Worm (Caenorhabditis elegans): ENCODE results near the gene lin-3.

lin-3 gene

DNA sequence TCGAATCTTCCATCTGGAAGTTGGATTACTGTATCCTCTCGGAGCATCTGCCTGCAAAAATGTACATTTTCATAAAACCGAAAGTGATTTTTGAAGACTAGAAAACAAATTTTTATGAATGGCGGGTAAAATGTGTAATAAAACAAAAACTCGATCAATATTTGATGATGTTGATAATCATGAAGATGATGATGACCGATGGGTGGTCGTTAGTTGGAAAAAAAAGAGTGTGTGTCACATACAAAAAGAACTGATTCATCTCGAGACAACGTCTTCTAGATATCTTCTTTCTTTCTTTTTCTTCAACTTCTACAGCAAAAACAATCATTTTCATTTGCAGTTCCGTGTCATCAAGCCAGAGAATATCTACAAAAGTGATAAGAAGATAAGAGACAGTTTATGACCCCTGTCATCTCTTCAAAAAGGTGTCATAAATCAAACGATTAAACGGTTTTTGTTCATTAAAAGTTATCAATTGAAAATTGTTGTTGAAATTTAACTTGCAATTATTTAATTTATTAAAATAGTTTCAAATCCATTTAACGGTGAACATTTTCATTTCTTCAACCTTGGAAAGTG lies 38.5 kb downstream of the lin-3 start, which contains the start of gene bcc-1:
Gene bcc-1 (minus strand): TSS at position 51 of the 579 bp plus-strand sequence.
- no peak for TF ChIP-seq nhr-232 (tag; optimal IDR thresholded peaks at IDR 0.05)
- no peak for TF ChIP-seq ceh-18 (tag; optimal IDR thresholded peaks at IDR 0.05)
- no peak for TF ChIP-seq unc-86 (tag; optimal IDR thresholded peaks at IDR 0.05)
- TF ChIP-seq ztf-16 (tag; optimal IDR thresholded peaks at IDR 0.05), result no peak
- no peak for TF ChIP-seq syd-9 (tag; optimal IDR thresholded peaks at IDR 0.05)
- TF ChIP-seq unc-55 (GFP tag; optimal IDR thresholded peaks at IDR 0.05), result no peak
- TF ChIP-seq sox-4 (tag; optimal IDR thresholded peaks at IDR 0.05), result no peak
- no peak for TF ChIP-seq Y22D7AL.16 (tag; optimal IDR thresholded peaks at IDR 0.05)
- TF ChIP-seq hlh-8 (tag; optimal IDR thresholded peaks at IDR 0.05), result no peak
- TF ChIP-seq madf-2 (tag; optimal IDR thresholded peaks at IDR 0.05), result no peak
- no peak for TF ChIP-seq fkh-6 (tag; optimal IDR thresholded peaks at IDR 0.05)
- TF ChIP-seq che-1 (tag; optimal IDR thresholded peaks at IDR 0.05), result no peak
- TF ChIP-seq pqm-1 (tag; optimal IDR thresholded peaks at IDR 0.05), result no peak
- TF ChIP-seq hlh-30 (tag; optimal IDR thresholded peaks at IDR 0.05; ENCODE audit: insufficient read depth), result no peak
- no peak for TF ChIP-seq lim-6 (tag; optimal IDR thresholded peaks at IDR 0.05)

DNA sequence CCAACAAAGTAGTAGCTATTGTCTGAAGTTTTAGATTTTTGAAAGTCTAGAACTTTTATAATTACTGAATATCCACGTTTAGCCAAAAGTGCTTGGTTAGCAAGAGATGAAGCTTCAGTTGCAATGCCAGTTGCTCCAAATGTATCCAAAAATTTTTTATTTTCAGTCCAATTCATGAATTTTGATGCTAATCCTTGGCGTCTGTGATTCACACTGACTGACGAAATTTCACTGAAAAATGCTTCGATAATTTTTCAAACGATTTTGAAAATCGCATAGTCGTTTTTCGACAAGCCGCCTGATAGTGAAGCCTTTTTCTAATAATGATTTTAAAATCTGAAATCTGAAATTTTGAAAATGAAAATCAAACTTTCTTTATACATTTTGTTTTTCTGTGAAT lies 39.9 kb downstream of the lin-3 start:
- TF ChIP-seq fkh-6 (tag; optimal IDR thresholded peaks at IDR 0.05) (no peak), ceh-2 (tag; optimal IDR thresholded peaks at IDR 0.05) (no peak), ceh-45 (GFP tag; IDR thresholded peaks at IDR 0.05) (no peak), dve-1 (tag; optimal IDR thresholded peaks at IDR 0.05) (no peak), Y22D7AL.16 (tag; optimal IDR thresholded peaks at IDR 0.05) (no peak), ref-2 (tag; optimal IDR thresholded peaks at IDR 0.05) (no peak), fkh-10 (GFP tag; optimal IDR thresholded peaks at IDR 0.05) (no peak), ama-1 (optimal IDR thresholded peaks at IDR 0.05) (no peak), nhr-11 (tag; optimal IDR thresholded peaks at IDR 0.05) (no peak), unc-55 (GFP tag; optimal IDR thresholded peaks at IDR 0.05) (no peak), nfya-1 (tag; optimal IDR thresholded peaks at IDR 0.05) (no peak), elt-2 (tag; optimal IDR thresholded peaks at IDR 0.05) (no peak), tbx-2 (tag; optimal IDR thresholded peaks at IDR 0.05) (no peak), npax-4 (tag; optimal IDR thresholded peaks at IDR 0.05) (no peak)

DNA sequence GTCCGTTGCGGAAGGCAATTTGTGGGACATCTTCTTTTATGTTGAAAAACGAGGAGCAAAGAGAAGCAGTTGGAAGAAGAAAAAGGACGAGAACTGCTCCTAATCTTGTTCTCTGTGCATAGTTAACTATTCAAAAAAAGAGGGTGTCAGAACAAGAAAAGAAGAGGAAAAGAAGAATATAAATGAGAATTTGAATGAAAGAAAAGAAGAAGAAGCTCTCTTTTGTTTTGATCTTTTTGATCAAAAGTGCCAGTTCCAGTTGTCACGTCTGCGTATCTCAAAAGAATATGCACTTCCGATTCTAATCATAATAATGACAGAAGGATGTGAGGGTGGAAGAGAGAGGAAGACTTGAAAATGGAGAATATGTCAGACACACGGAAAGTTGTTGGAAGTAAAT lies 40.9 kb downstream of the lin-3 start, which contains the start of gene M7.8:
Gene M7.8 (minus strand): TSS at position 112 of the 400 bp plus-strand sequence.
- no peak for TF ChIP-seq pax-1 (tag; optimal IDR thresholded peaks at IDR 0.05)
- peak; percentile 32 for TF ChIP-seq unc-55 (GFP tag; optimal IDR thresholded peaks at IDR 0.05)
- TF ChIP-seq unc-42 (tag; optimal IDR thresholded peaks at IDR 0.05), result peak; percentile 41

DNA sequence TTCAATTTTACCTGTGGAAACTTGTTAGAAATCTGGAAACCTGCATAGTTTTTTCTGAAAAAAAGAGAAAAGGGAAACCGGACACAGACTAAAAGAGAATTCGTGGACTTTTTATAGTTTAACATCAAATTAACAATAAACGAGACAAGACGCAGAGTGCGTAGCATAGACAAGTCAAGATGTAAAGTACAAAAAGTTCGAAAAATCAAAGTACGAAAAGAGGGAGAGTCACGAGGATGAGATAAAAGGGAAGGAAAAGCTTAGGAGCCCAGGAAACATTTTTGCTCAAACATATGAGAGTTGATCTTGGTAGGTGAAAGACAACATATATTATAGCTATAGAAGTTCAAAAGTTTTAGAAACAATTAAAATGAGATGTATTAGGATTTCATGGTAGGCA lies 43.7 kb downstream of the lin-3 start, which contains the start of gene M7.12:
Gene M7.12 (minus strand): TSS at position 188 of the 400 bp plus-strand sequence.
- no peak for TF ChIP-seq pax-1 (tag; optimal IDR thresholded peaks at IDR 0.05)
- TF ChIP-seq ceh-2 (tag; optimal IDR thresholded peaks at IDR 0.05), result no peak
- no peak for TF ChIP-seq Y22D7AL.16 (tag; optimal IDR thresholded peaks at IDR 0.05)
- no peak for TF ChIP-seq T23F11.4 (GFP tag; optimal IDR thresholded peaks at IDR 0.05)
- TF ChIP-seq fkh-6 (tag; optimal IDR thresholded peaks at IDR 0.05), result no peak
- no peak for TF ChIP-seq ceh-18 (tag; optimal IDR thresholded peaks at IDR 0.05)
- no peak for TF ChIP-seq hlh-13 (GFP tag; optimal IDR thresholded peaks at IDR 0.05)
- TF ChIP-seq elt-4 (tag; optimal IDR thresholded peaks at IDR 0.05), result no peak
- TF ChIP-seq fax-1 (tag; optimal IDR thresholded peaks at IDR 0.05), result no peak
- TF ChIP-seq mec-3 (tag; optimal IDR thresholded peaks at IDR 0.05; ENCODE audit: borderline replicate concordance), result no peak
- no peak for TF ChIP-seq ceh-34 (tag; optimal IDR thresholded peaks at IDR 0.05)
- no peak for TF ChIP-seq fkh-10 (GFP tag; optimal IDR thresholded peaks at IDR 0.05)
- no peak for TF ChIP-seq npax-4 (tag; optimal IDR thresholded peaks at IDR 0.05)
- TF ChIP-seq unc-42 (tag; optimal IDR thresholded peaks at IDR 0.05), result no peak
- no peak for TF ChIP-seq nhr-232 (tag; optimal IDR thresholded peaks at IDR 0.05)
- TF ChIP-seq pqm-1 (tag; optimal IDR thresholded peaks at IDR 0.05), result no peak
- TF ChIP-seq ztf-16 (tag; optimal IDR thresholded peaks at IDR 0.05), result no peak
- no peak for TF ChIP-seq unc-3 (GFP tag; conservative IDR thresholded peaks at IDR 0.05)
- TF ChIP-seq unc-3 (tag; optimal IDR thresholded peaks at IDR 0.05), result no peak
- TF ChIP-seq unc-86 (tag; optimal IDR thresholded peaks at IDR 0.05), result no peak
- TF ChIP-seq ceh-9 (tag; optimal IDR thresholded peaks at IDR 0.05), result no peak
